Fruit fly (Drosophila melanogaster): Measurements from ENCODE around the gene CG11841.

DNA sequence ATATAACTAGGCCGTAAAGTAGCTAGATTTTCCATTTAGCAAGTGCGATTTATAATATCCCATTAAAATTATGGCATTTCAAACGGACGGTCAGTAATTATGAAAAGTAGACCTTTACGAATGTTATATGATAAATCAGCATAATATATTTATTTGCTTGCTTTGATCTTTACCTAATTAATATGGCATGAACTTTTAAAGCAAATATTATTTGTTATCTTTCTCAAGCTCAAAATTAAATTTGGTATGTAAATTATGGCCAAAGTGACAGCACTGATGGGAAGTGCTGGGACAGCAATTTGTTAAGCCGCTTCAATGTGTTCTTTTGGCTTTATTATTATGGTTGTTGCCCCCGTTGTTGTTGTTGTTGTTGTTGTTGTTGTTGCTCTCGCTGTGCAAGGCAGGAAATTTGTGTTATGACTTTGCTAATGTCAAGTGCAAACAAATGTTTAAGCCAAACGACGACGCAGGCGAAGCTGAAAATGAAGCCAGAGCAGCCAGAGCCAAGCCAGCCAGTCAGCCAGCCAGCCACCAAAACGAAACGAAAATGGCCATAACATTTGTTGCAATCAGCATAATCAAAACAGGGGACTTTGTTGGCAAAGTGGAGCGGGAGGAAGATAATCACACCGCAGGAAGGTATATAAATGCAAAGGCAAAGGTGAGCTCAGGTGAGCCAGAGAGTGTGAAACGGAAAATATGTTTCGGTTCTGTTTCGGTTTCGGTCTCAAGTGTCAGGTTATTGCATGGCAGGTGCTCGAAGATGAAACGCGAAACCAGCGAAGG is 31.8 kb downstream of the CG11841 start:
- no peak for TF ChIP-seq h (optimal IDR thresholded peaks at IDR 0.05)
- no peak for TF ChIP-seq CG4424 (GFP tag; optimal IDR thresholded peaks at IDR 0.05)
- TF ChIP-seq Sox102F (GFP tag; optimal IDR thresholded peaks at IDR 0.05), result no peak
